Worm (Caenorhabditis elegans) whole organism, L1 larva: ENCODE measurements around the gene C18H9.5.

ENCODE experiments used
- C34B4.2 ChIP-seq: sonication (generic microtip); optimal IDR thresholded peaks from 2 replicates; lab custom pipeline; 2017; ENCODE audit warnings: mild to moderate bottlenecking, missing genetic modification characterization, missing compliant biosample characterization
- ama-1 ChIP-seq: fragments of 150-350 bp; optimal IDR thresholded peaks from 2 replicates; lab custom pipeline; 2014
- ceh-63 ChIP-seq: fragments of 200-800 bp; sonication (Bioruptor generic); optimal IDR thresholded peaks from 2 replicates; lab custom pipeline; 2018; ENCODE audit warnings: mild to moderate bottlenecking, missing genetic modification characterization, missing compliant biosample characterization
- ceh-88 ChIP-seq: fragments of 200-800 bp; sonication (Bioruptor generic); IDR thresholded peaks from 2 replicates; pipeline ENCODE4 v1.3.6; 2022; ENCODE audit warnings: missing genetic modification characterization, missing compliant biosample characterization
- ces-1 ChIP-seq: fragments of 150-350 bp; optimal IDR thresholded peaks from 2 replicates; lab custom pipeline; 2014; ENCODE audit warnings: missing biosample characterization, missing genetic modification reagents, missing genetic modification characterization
- dsc-1 ChIP-seq: sonication (generic microtip); optimal IDR thresholded peaks from 2 replicates; lab custom pipeline; 2016; ENCODE audit warnings: mild to moderate bottlenecking, missing genetic modification characterization, missing compliant biosample characterization
- efl-1 ChIP-seq, 4 experiments: fragments of 150-350 bp; optimal IDR thresholded peaks in 3 of 4; peaks in 1 of 4; 1 replicate in 1 of 4; 2 replicates in 3 of 4; lab custom pipeline; 2014; ENCODE audit warnings: missing biosample characterization in 2 of 4, missing genetic modification characterization in 2 of 4, missing genetic modification reagents in 2 of 4
- elt-2 ChIP-seq: sonication (generic microtip); optimal IDR thresholded peaks from 2 replicates; lab custom pipeline; 2016; ENCODE audit warnings: missing genetic modification characterization, mild to moderate bottlenecking, inconsistent platforms, missing compliant biosample characterization, missing genetic modification reagents
- hpl-2 ChIP-seq: fragments of 150-350 bp; optimal IDR thresholded peaks from 2 replicates; lab custom pipeline; 2014; ENCODE audit warnings: missing biosample characterization, missing genetic modification reagents, missing genetic modification characterization
- irx-1 ChIP-seq: sonication (generic microtip); optimal IDR thresholded peaks from 2 replicates; lab custom pipeline; 2016; ENCODE audit warnings: missing genetic modification characterization, missing compliant biosample characterization
- lin-15B ChIP-seq: fragments of 150-350 bp; sonication (generic microtip); optimal IDR thresholded peaks from 3 replicates; lab custom pipeline; 2014; ENCODE audit warnings: missing biosample characterization, missing genetic modification characterization
- mab-9 ChIP-seq: fragments of 200-800 bp; sonication (Bioruptor generic); IDR thresholded peaks from 2 replicates; pipeline ENCODE4 v1.3.6; 2022; ENCODE audit warnings: missing genetic modification reagents, missing genetic modification characterization, missing compliant biosample characterization
- mef-2 ChIP-seq: fragments of 150-350 bp; optimal IDR thresholded peaks from 2 replicates; lab custom pipeline; 2014; ENCODE audit warnings: missing biosample characterization, missing genetic modification characterization
- nhr-237 ChIP-seq: fragments of 150-350 bp; optimal IDR thresholded peaks from 2 replicates; lab custom pipeline; 2014; ENCODE audit warnings: missing biosample characterization, missing genetic modification characterization
- nhr-28 ChIP-seq: fragments of 150-350 bp; optimal IDR thresholded peaks from 2 replicates; lab custom pipeline; 2014; ENCODE audit warnings: missing biosample characterization, missing genetic modification characterization
- nhr-84 ChIP-seq: sonication (generic microtip); optimal IDR thresholded peaks from 2 replicates; lab custom pipeline; 2017; ENCODE audit warnings: missing biosample characterization, missing genetic modification characterization
- rnt-1 ChIP-seq: sonication (generic microtip); optimal IDR thresholded peaks from 2 replicates; lab custom pipeline; 2016; ENCODE audit warnings: mild to moderate bottlenecking, missing genetic modification characterization, moderate library complexity, missing compliant biosample characterization
- snu-23 ChIP-seq: sonication (generic microtip); optimal IDR thresholded peaks from 2 replicates; lab custom pipeline; 2016; ENCODE audit warnings: missing genetic modification characterization, missing compliant biosample characterization
- sox-4 ChIP-seq: sonication (generic microtip); optimal IDR thresholded peaks from 2 replicates; lab custom pipeline; 2016; ENCODE audit warnings: missing genetic modification characterization, missing compliant biosample characterization
- sptf-1 ChIP-seq: fragments of 150-350 bp; optimal IDR thresholded peaks from 2 replicates; lab custom pipeline; 2014; ENCODE audit warnings: missing biosample characterization, missing genetic modification characterization
- sup-37 ChIP-seq: fragments of 200-800 bp; sonication (Bioruptor generic); optimal IDR thresholded peaks from 2 replicates; lab custom pipeline; 2018; ENCODE audit warnings: mild to moderate bottlenecking, missing genetic modification characterization, missing compliant biosample characterization
- tlp-1 ChIP-seq: fragments of 150-350 bp; optimal IDR thresholded peaks from 2 replicates; lab custom pipeline; 2014; ENCODE audit warnings: missing biosample characterization, missing genetic modification characterization
- xbp-1 ChIP-seq: sonication (generic microtip); optimal IDR thresholded peaks from 2 replicates; lab custom pipeline; 2016; ENCODE audit warnings: missing genetic modification characterization, missing compliant biosample characterization
- zip-4 ChIP-seq: fragments of 200-800 bp; sonication (Bioruptor generic); optimal IDR thresholded peaks from 2 replicates; lab custom pipeline; 2018; ENCODE audit warnings: mild to moderate bottlenecking, missing genetic modification characterization, moderate library complexity, missing compliant biosample characterization
- ztf-4 ChIP-seq: fragments of 150-350 bp; optimal IDR thresholded peaks from 2 replicates; lab custom pipeline; 2014; ENCODE audit warnings: missing biosample characterization, missing genetic modification characterization

The C18H9.5 gene

DNA sequence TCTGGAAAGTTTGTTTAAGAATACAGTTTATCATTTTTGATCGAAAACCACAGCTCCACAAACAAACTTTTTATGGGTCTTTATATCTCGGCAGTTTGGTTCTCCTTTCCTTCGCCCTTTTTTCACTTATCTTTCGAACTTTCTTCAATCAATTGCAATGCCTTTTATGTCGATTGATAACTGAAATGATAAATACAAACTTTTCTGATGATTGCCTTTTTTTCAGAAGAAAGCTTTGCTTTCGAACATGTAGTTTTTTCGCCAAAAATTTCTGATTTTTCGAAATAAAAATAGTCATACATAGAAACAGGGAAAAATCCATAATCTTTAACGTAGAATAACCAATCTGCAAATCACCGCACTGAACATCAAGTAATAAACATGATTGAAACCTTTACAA lies 34.2 kb downstream of the C18H9.5 start, which contains the start of gene T19D12.2:
Gene T19D12.2 (plus strand): TSS at position 125 of the 400 bp plus-strand sequence.
- TF ChIP-seq xbp-1 (tag; lab: Kevin White, UChicago): no peak
- TF ChIP-seq elt-2 (tag; lab: Kevin White, UChicago): peak; percentile 39
- peak; percentile 4 for TF ChIP-seq tlp-1 (tag; lab: Kevin White, UChicago)

DNA sequence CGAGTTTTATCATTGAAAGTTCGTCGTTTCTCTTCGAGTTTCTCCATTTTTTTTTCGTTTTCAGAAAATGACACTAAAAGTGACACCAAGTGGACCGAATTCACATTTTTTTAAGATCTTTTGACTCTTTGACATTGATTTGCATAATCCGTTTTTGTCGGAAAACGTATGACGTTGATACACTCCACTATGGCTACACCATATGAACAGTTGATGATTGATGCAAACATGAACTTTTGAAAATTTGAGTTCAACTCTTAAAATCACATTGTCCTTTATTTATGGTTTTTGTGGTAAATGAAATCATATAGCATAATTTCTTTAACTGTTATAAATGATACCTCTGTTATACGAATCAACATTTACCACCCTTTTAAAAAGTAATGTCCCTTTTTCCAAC lies 36.6 kb downstream of the C18H9.5 start, which contains the start of gene T19D12.10:
Gene T19D12.10 (minus strand): TSS at position 101 of the 400 bp plus-strand sequence.
- no peak for TF ChIP-seq ceh-63 (GFP tag; lab: Kevin White, UChicago)
- no peak for TF ChIP-seq ces-1 (GFP tag; lab: Kevin White, UChicago)
- no peak for TF ChIP-seq ama-1 (lab: Kevin White, UChicago)

DNA sequence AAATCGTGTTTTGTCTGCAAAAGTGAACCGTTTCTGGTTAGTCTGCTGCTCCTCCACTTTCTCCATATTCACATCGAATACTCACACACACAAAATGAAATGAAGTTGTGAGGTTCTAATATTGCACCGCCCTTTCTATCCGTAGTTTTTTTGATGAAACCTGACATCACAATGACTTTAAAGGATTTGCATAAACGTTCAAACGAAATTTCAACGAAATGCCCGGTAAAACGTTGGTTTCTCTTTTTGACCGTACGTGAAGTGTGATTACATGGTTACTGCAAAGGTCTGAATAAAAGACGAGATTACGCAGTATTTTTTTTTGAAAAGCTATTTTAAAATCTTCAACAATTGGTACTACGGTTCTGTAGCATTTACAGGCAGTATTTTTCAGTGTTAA lies 41.1 kb downstream of the C18H9.5 start, which contains the start of gene T19D12.9:
Gene T19D12.9 (minus strand): TSS at position 101 of the 400 bp plus-strand sequence.
- TF ChIP-seq ztf-4 (tag; lab: Kevin White, UChicago) (no peak), ceh-88 (GFP tag; lab: Robert Waterston, UW) (no peak), mef-2 (tag; lab: Kevin White, UChicago) (no peak), elt-2 (tag; lab: Kevin White, UChicago) (no peak), sptf-1 (tag; lab: Kevin White, UChicago) (no peak), sup-37 (GFP tag; lab: Kevin White, UChicago) (no peak), efl-1 (optimal IDR thresholded peaks at IDR 0.05; lab: Kevin White, UChicago) (no peak), efl-1 (GFP tag; optimal IDR thresholded peaks at IDR 0.05 in 1 of 2; lab: Kevin White, UChicago) (peak in 1 of 2 experiments; percentile 10), irx-1 (tag; lab: Kevin White, UChicago) (no peak)

DNA sequence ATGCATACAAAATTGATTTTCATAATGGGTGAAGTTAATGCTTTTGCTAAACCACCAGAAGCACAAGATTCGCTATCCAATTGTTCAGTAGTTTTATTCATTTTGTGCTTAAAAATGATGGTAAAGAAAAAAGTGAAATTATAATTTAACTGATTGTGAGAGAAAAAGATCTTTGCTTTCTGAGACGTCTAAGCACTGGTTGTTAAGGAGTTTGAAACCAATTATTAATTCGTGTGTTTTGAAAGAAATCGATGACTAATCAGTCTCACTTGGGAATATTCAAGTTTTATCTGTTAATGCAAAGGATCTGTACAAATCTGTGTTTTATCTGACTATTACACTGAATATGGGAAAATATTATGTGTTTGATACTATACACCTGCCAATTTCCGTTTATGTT lies 43.6 kb downstream of the C18H9.5 start, which contains the start of gene sra-26:
Gene sra-26 (minus strand): TSS at position 101 of the 400 bp plus-strand sequence.
- TF ChIP-seq elt-2 (tag; lab: Kevin White, UChicago): no peak
- TF ChIP-seq, all 84 proteins: peak for 0

DNA sequence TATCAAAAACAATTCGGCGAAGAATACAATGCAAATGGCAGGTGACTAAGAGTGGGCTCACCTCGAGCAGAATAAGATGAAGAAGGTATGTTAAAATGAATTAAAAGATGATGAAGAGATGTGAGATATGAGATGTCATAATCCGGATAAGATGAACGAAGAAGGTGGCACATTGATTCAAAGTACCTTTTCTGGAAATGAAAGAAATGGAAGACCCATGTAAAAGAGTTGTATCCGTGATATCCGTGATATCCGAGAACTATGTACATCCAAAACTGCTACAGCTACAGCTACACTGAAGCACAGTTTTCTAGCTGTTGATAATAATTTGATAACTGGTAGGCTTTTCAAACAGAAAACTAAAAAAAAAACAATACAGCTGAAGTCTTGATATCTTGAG lies 46.3 kb downstream of the C18H9.5 start, which contains the start of gene oig-8:
Gene oig-8 (minus strand): TSS at position 101 of the 400 bp plus-strand sequence.
- TF ChIP-seq sox-4 (no peak), ces-1 (GFP tag; lab: Kevin White, UChicago) (no peak), nhr-237 (no peak), dsc-1 (tag; lab: Kevin White, UChicago) (no peak), zip-4 (no peak), hpl-2 (GFP tag; lab: Kevin White, UChicago) (no peak), nhr-84 (tag; lab: Kevin White, UChicago) (no peak), ceh-88 (GFP tag; lab: Robert Waterston, UW) (no peak), mab-9 (GFP tag; lab: Robert Waterston, UW) (no peak)
- TF ChIP-seq, all 84 proteins: peak for 0

DNA sequence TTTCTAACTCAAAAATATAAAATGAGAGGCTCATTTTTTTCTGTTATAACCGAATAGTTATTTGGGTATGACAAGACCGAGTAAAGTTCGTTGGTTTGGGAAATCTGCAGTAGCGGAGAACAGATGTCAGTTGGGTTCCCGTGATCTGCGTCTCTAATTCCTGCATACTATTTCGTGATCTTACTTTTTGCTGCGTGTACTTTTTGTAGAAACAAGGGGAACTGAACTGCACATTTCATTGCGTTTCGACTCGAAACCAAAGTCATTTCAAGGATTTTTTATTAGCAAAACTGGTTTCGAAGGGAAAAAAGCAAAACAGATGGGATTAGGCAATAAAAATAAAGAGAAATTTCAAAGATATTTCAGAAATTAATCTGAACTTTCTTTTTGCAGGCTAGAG lies 48.5 kb downstream of the C18H9.5 start:
- TF ChIP-seq snu-23 (GFP tag; lab: Kevin White, UChicago) (no peak), dsc-1 (tag; lab: Kevin White, UChicago) (peak; percentile 63), lin-15B (tag; lab: Kevin White, UChicago) (no peak), tlp-1 (tag; lab: Kevin White, UChicago) (no peak), nhr-28 (no peak), C34B4.2 (tag; lab: Kevin White, UChicago) (no peak), rnt-1 (tag; lab: Kevin White, UChicago) (no peak), efl-1 (optimal IDR thresholded peaks at IDR 0.05; lab: Kevin White, UChicago) (no peak), efl-1 (GFP tag; optimal IDR thresholded peaks at IDR 0.05 in 1 of 2; lab: Kevin White, UChicago) (peak in 1 of 2 experiments; percentile 5)
